Fruit fly (Drosophila melanogaster): ENCODE measurements around the gene CG13950.

Gene CG13950

DNA sequence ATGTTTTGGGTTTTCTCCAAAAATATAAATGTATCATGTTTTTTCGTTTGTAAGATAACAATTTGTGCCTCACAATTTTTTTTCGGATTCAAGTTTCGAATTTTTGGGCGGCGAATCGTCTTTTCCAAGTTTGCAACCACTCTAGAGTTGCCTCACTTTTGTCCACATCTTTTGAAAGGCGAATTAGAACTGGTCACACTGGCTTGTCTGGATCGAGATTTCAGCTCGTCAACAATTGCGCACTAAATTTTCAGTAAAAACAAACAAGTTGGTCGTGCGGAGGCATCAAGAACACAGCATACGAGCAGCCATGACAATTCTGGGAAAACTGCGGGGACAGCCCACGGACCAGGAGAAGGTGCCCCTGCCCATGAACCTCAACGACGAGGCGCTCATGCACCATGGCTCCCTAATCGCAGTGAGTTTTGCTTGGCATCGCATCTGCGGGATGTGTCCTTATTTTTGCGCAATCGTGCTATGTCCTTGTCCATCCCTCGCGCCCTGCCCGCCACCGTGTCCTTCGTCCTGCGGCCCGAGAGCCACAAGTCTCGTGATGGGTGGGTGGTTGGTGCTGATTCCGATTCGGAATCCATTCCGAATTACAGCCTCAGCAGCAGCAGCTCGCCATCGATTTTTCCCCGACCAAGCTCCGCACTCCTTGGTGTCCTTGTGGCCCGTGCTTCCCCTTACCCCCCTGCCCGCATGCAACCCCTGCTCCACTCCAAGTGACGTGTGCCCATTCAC is 38.6 kb upstream of the CG13950 start, which contains the start of gene CG3662 (continued):
- TF ChIP-seq CG15479 (GFP tag; optimal IDR thresholded peaks at IDR 0.05) (peak; percentile 81), fd96Cb (tag; optimal IDR thresholded peaks at IDR 0.05) (no peak), MBD-R2 (GFP tag; IDR thresholded peaks at IDR 0.05) (peak; percentile 69), fd3F (GFP tag; optimal IDR thresholded peaks at IDR 0.05) (no peak), trem (tag; optimal IDR thresholded peaks at IDR 0.05) (peak; percentile 76), h (optimal IDR thresholded peaks at IDR 0.05) (no peak), NfI (GFP tag; optimal IDR thresholded peaks at IDR 0.05) (peak; percentile 8), Side (GFP tag; optimal IDR thresholded peaks at IDR 0.05) (no peak), twi (tag; optimal IDR thresholded peaks at IDR 0.05) (peak; percentile 5), hth (optimal IDR thresholded peaks at IDR 0.05) (no peak), sc (optimal IDR thresholded peaks at IDR 0.05) (no peak), sc (GFP tag; optimal IDR thresholded peaks at IDR 0.05) (no peak), CG14710 (tag; optimal IDR thresholded peaks at IDR 0.05) (peak; percentile 63), stwl (tag; optimal IDR thresholded peaks at IDR 0.05) (peak; percentile 69), nau (GFP tag; optimal IDR thresholded peaks at IDR 0.05) (no peak), Bgb (GFP tag; IDR thresholded peaks at IDR 0.05; ENCODE audit: partially characterized antibody) (peak; percentile 18; the same call in 1 of the 2 replicates), Scr (GFP tag; IDR thresholded peaks at IDR 0.05; ENCODE audit: partially characterized antibody) (no peak), CG8281 (tag; optimal IDR thresholded peaks at IDR 0.05) (no peak), CG42726 (GFP tag; IDR thresholded peaks at IDR 0.05; ENCODE audit: partially characterized antibody) (peak; percentile 49; the same call in 1 of the 2 replicates), BEAF-32 (GFP tag; optimal IDR thresholded peaks at IDR 0.05) (peak; percentile 52), CG12299 (tag; optimal IDR thresholded peaks at IDR 0.05) (peak; percentile 29), pita (GFP tag; optimal IDR thresholded peaks at IDR 0.05) (peak; percentile 73), PHDP (tag; optimal IDR thresholded peaks at IDR 0.05) (peak; percentile 3), B-H2 (GFP tag; optimal IDR thresholded peaks at IDR 0.05) (peak; percentile 22), CG4854 (GFP tag; optimal IDR thresholded peaks at IDR 0.05) (no peak), CTCF (GFP tag; optimal IDR thresholded peaks at IDR 0.05) (peak; percentile 40), sob (GFP tag; IDR thresholded peaks at IDR 0.05) (no peak), Sox100B (GFP tag; optimal IDR thresholded peaks at IDR 0.05) (no peak), chm (GFP tag; IDR thresholded peaks at IDR 0.05) (0 out of 2 replicates have a peak, but pooled peaks have one; percentile 46), Ada2b (GFP tag; IDR thresholded peaks at IDR 0.05) (no peak), so (GFP tag; IDR thresholded peaks at IDR 0.05) (0 out of 3 replicates have a peak, but pooled peaks have one; percentile 29), grn (GFP tag; optimal IDR thresholded peaks at IDR 0.05) (peak; percentile 18), Sin3A (optimal IDR thresholded peaks at IDR 0.05) (peak; percentile 46), Optix (GFP tag; IDR thresholded peaks at IDR 0.05) (no peak), dati (GFP tag; IDR thresholded peaks at IDR 0.05) (no peak), CG2116 (GFP tag; optimal IDR thresholded peaks at IDR 0.05) (peak; percentile 65), Dbx (GFP tag; IDR thresholded peaks at IDR 0.05) (peak; percentile 5; the same call in 1 of the 3 replicates), Camta (GFP tag; optimal IDR thresholded peaks at IDR 0.05) (no peak), CG1024 (GFP tag; IDR thresholded peaks at IDR 0.05) (no peak), usp (GFP tag; optimal IDR thresholded peaks at IDR 0.05) (no peak), CG34376 (GFP tag; optimal IDR thresholded peaks at IDR 0.05) (peak; percentile 46), ewg (GFP tag; optimal IDR thresholded peaks at IDR 0.05) (peak; percentile 94), CG13775 (GFP tag; optimal IDR thresholded peaks at IDR 0.05) (no peak), tna (GFP tag; IDR thresholded peaks at IDR 0.05; ENCODE audit: partially characterized antibody) (peak; percentile 10; the same call in 1 of the 2 replicates), CG11504 (tag; optimal IDR thresholded peaks at IDR 0.05) (peak; percentile 46), CG9437 (GFP tag; optimal IDR thresholded peaks at IDR 0.05) (no peak), dpn (GFP tag; optimal IDR thresholded peaks at IDR 0.05) (peak in 1 of 2 experiments; percentile 6), TFAM (GFP tag; optimal IDR thresholded peaks at IDR 0.05) (no peak), her (GFP tag; optimal IDR thresholded peaks at IDR 0.05) (peak; percentile 60), CG13894 (tag; optimal IDR thresholded peaks at IDR 0.05) (peak; percentile 40)

Measured in whole organism, embryonic.